Fruit fly (Drosophila melanogaster): ENCODE data around the gene Pink1.

Gene Pink1

dm6 chrX:6654198-6654831 lies 29.3 kb upstream of the Pink1 start, which contains the start of the genes CG3226 and Cdc7:
CG3226 (minus strand) TSS chrX:6654248.
Cdc7 (plus strand) TSS chrX:6654541.
- TF ChIP-seq CG14655 (GFP tag; optimal IDR thresholded peaks at IDR 0.05) = peak; percentile 33
- TF ChIP-seq CG17806 (tag; optimal IDR thresholded peaks at IDR 0.05) = no peak
- peak; percentile 62; the same call in 2 of the 3 replicates for TF ChIP-seq CG4496 (GFP tag; IDR thresholded peaks at IDR 0.05)
- TF ChIP-seq CG8159 (tag; optimal IDR thresholded peaks at IDR 0.05) = peak; percentile 41
- TF ChIP-seq Ets98B (GFP tag; IDR thresholded peaks at IDR 0.05) = 0 out of 2 replicates have a peak, but pooled peaks have one; percentile 33
- peak; percentile 51 for TF ChIP-seq CG34367 (tag; optimal IDR thresholded peaks at IDR 0.05)
- TF ChIP-seq EcR (GFP tag; optimal IDR thresholded peaks at IDR 0.05) = no peak
- TF ChIP-seq gl (tag; optimal IDR thresholded peaks at IDR 0.05) = peak; percentile 12
- peak; percentile 21 for TF ChIP-seq CG13204 (GFP tag; optimal IDR thresholded peaks at IDR 0.05)
- TF ChIP-seq D1 (tag; optimal IDR thresholded peaks at IDR 0.05) = no peak
- no peak for TF ChIP-seq rn (GFP tag; IDR thresholded peaks at IDR 0.05)
- peak; percentile 69 for TF ChIP-seq Snoo (tag; optimal IDR thresholded peaks at IDR 0.05)
- TF ChIP-seq fd96Ca (GFP tag; IDR thresholded peaks at IDR 0.05) = 0 out of 3 replicates have a peak, but pooled peaks have one; percentile 8
- TF ChIP-seq Pif1B (GFP tag; optimal IDR thresholded peaks at IDR 0.05) = peak; percentile 12
- peak; percentile 47 for TF ChIP-seq Pif1A (GFP tag; optimal IDR thresholded peaks at IDR 0.05)
- peak; percentile 36 for TF ChIP-seq CG15710 (tag; optimal IDR thresholded peaks at IDR 0.05)
- no peak for TF ChIP-seq CG12605 (GFP tag; IDR thresholded peaks at IDR 0.05)

dm6 chrX:6656023-6656594 lies 27.5 kb upstream of the Pink1 start:
- TF ChIP-seq Ets98B (GFP tag; IDR thresholded peaks at IDR 0.05) (peak; percentile 87), CG17806 (tag; optimal IDR thresholded peaks at IDR 0.05) (peak; percentile 84), CG8301 (tag; optimal IDR thresholded peaks at IDR 0.05) (peak; percentile 91), CG10348 (GFP tag; IDR thresholded peaks at IDR 0.05) (peak; percentile 54; the same call in 1 of the 2 replicates), Snoo (tag; optimal IDR thresholded peaks at IDR 0.05) (peak; percentile 89), CG8159 (tag; optimal IDR thresholded peaks at IDR 0.05) (peak; percentile 91), Pif1A (GFP tag; optimal IDR thresholded peaks at IDR 0.05) (peak; percentile 92), gl (tag; optimal IDR thresholded peaks at IDR 0.05) (peak; percentile 75), D1 (tag; optimal IDR thresholded peaks at IDR 0.05) (peak; percentile 63), EcR (GFP tag; optimal IDR thresholded peaks at IDR 0.05) (peak; percentile 36), CG4496 (GFP tag; IDR thresholded peaks at IDR 0.05) (peak; percentile 90), CG12605 (GFP tag; IDR thresholded peaks at IDR 0.05) (peak; percentile 72), CG14655 (GFP tag; optimal IDR thresholded peaks at IDR 0.05) (peak; percentile 93), CG34367 (tag; optimal IDR thresholded peaks at IDR 0.05) (peak; percentile 81), CG15710 (tag; optimal IDR thresholded peaks at IDR 0.05) (peak; percentile 88), CG9948 (tag; optimal IDR thresholded peaks at IDR 0.05) (peak; percentile 86), CG32121 (GFP tag; IDR thresholded peaks at IDR 0.05) (peak; percentile 87), rn (GFP tag; IDR thresholded peaks at IDR 0.05) (peak; percentile 60; the same call in 1 of the 2 replicates), Pif1B (GFP tag; optimal IDR thresholded peaks at IDR 0.05) (peak; percentile 90), CG13204 (GFP tag; optimal IDR thresholded peaks at IDR 0.05) (peak; percentile 62), fd96Ca (GFP tag; IDR thresholded peaks at IDR 0.05) (peak; percentile 90)

- TF ChIP-seq CG15710 (tag; optimal IDR thresholded peaks at IDR 0.05) (peak; percentile 51), CG34367 (tag; optimal IDR thresholded peaks at IDR 0.05) (peak; percentile 8), CG13204 (GFP tag; optimal IDR thresholded peaks at IDR 0.05) (peak; percentile 52), CG8301 (tag; optimal IDR thresholded peaks at IDR 0.05) (peak; percentile 56), Pif1B (GFP tag; optimal IDR thresholded peaks at IDR 0.05) (peak; percentile 49), rn (GFP tag; IDR thresholded peaks at IDR 0.05) (no peak), EcR (GFP tag; optimal IDR thresholded peaks at IDR 0.05) (peak; percentile 36), Ets98B (GFP tag; IDR thresholded peaks at IDR 0.05) (peak; percentile 46), CG8159 (tag; optimal IDR thresholded peaks at IDR 0.05) (peak; percentile 58), Pif1A (GFP tag; optimal IDR thresholded peaks at IDR 0.05) (peak; percentile 30), CG10348 (GFP tag; IDR thresholded peaks at IDR 0.05) (no peak), D1 (tag; optimal IDR thresholded peaks at IDR 0.05) (no peak), fd96Ca (GFP tag; IDR thresholded peaks at IDR 0.05) (no peak), Snoo (tag; optimal IDR thresholded peaks at IDR 0.05) (peak; percentile 21), gl (tag; optimal IDR thresholded peaks at IDR 0.05) (no peak), CG32121 (GFP tag; IDR thresholded peaks at IDR 0.05) (peak; percentile 39; the same call in 1 of the 2 replicates), CG14655 (GFP tag; optimal IDR thresholded peaks at IDR 0.05) (peak; percentile 58), CG9948 (tag; optimal IDR thresholded peaks at IDR 0.05) (peak; percentile 21), CG12605 (GFP tag; IDR thresholded peaks at IDR 0.05) (0 out of 2 replicates have a peak, but pooled peaks have one; percentile 25), CG17806 (tag; optimal IDR thresholded peaks at IDR 0.05) (peak; percentile 27), CG4496 (GFP tag; IDR thresholded peaks at IDR 0.05) (no peak)
These were observed 26.7 kb upstream of the Pink1 start for dm6 chrX:6656626-6657558.

dm6 chrX:6659919-6660318 lies 23.7 kb upstream of the Pink1 start:
- TF ChIP-seq CG32121 (GFP tag; IDR thresholded peaks at IDR 0.05) (peak; percentile 20; the same call in 1 of the 2 replicates), CG10348 (GFP tag; IDR thresholded peaks at IDR 0.05) (no peak)
